Worm (Caenorhabditis elegans) whole organism, early embryonic: ENCODE results near the gene igdb-3.

Experiments
- B0310.2 ChIP-seq: sonication (generic microtip); optimal IDR thresholded peaks from 2 replicates; lab custom pipeline; 2016; ENCODE audit warnings: mild to moderate bottlenecking, missing genetic modification characterization, missing compliant biosample characterization
- ama-1 ChIP-seq: fragments of 150-350 bp; optimal IDR thresholded peaks from 2 replicates; lab custom pipeline; 2014
- ceh-36 ChIP-seq: sonication (generic microtip); optimal IDR thresholded peaks from 2 replicates; lab custom pipeline; 2016; ENCODE audit warnings: missing genetic modification characterization, inconsistent platforms, missing compliant biosample characterization
- ets-7 ChIP-seq: sonication (generic microtip); optimal IDR thresholded peaks from 2 replicates; lab custom pipeline; 2016; ENCODE audit warnings: missing genotype, missing genetic modification characterization, missing compliant biosample characterization
- flt-1 ChIP-seq: fragments of 200-800 bp; sonication (Bioruptor generic); IDR thresholded peaks from 2 replicates; pipeline ENCODE4 v1.3.6; 2022; ENCODE audit warnings: missing genetic modification characterization, missing compliant biosample characterization
- pes-1 ChIP-seq: fragments of 200-800 bp; sonication (Bioruptor generic); IDR thresholded peaks from 2 replicates; pipeline ENCODE4 v1.3.6; 2022; ENCODE audit warnings: missing genetic modification reagents, missing genetic modification characterization, missing compliant biosample characterization
- scrt-1 ChIP-seq: fragments of 200-800 bp; sonication (Bioruptor generic); IDR thresholded peaks from 2 replicates; pipeline ENCODE4 v1.3.6; 2022; ENCODE audit warnings: missing genetic modification characterization, missing compliant biosample characterization

DNA sequence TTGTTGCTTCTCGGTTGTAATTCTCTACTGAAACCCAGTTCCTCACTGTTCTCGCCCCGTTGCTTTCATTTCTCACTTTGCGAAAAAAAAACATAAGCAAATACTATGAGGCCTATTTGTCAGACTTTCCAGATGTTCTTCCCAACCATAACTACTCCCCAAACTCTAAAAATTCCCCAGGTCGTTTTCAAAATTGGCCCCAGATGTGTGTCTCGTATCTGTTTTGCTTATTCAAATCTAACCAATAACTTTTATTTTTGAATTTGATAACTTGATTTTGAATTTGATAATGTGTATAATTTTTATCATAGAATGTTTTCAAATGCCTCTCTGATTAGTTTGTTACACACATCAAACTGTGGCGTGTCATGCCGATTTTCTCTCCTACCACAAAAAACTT lies 22.5 kb downstream of the igdb-3 start:
- TF ChIP-seq ceh-36 (tag; lab: Kevin White, UChicago) (no peak), scrt-1 (GFP tag; lab: Robert Waterston, UW) (no peak), B0310.2 (tag; lab: Kevin White, UChicago) (no peak), ets-7 (no peak), ama-1 (lab: Kevin White, UChicago) (no peak), flt-1 (no peak), pes-1 (no peak)
